Fruit fly (Drosophila melanogaster): ENCODE data around the gene CG8034.

Gene CG8034

DNA sequence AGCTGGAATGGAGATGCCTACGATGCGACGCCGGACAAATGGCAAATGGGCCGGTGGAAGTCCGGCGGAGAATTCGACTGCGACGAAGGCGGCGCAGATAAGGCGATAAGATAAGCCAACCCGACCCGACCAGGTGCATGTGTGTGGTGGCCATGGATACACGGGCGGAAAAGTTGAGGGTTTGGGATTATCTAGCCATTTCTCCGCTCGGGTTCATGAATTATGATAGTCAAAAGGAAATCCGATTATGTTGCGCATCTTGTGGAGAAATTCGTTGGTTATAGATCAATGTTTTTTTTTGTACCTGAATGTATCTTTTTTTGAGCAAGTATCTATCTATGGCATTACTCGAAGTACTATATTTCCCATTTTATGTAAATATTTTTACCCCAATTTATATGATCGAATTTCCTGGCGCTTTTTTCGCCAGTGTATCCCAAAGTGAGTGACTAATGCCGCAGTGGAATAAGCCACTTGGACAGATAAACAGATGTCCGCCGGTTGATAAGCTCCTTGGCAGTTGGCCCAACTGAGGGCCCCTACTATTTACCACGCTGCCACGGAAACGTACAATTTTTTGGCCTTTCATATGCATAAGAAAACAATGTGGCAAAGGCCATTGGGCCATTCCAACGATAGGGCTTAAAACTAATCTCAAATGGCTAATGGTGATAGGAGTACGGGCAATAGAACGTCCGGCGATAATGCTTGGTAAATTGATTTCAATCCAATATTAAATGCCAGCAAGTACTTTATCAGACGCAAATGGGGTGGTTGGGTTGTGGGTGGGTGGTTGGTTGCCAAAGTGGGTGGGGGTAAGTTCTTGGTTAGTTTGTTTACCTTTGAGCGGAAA is 50.5 kb downstream of the CG8034 start, which contains the start of gene CG7992:
CG7992 (minus strand) TSS at position 51 of the 853 bp plus-strand sequence.
- no peak for TF ChIP-seq psq (optimal IDR thresholded peaks at IDR 0.05)
- no peak for TF ChIP-seq usp (GFP tag; optimal IDR thresholded peaks at IDR 0.05)
- TF ChIP-seq pan (optimal IDR thresholded peaks at IDR 0.05), result no peak
- TF ChIP-seq EcR (GFP tag; optimal IDR thresholded peaks at IDR 0.05), result no peak
- TF ChIP-seq Dll (optimal IDR thresholded peaks at IDR 0.05), result no peak
- TF ChIP-seq CG8478 (optimal IDR thresholded peaks at IDR 0.05), result no peak

DNA sequence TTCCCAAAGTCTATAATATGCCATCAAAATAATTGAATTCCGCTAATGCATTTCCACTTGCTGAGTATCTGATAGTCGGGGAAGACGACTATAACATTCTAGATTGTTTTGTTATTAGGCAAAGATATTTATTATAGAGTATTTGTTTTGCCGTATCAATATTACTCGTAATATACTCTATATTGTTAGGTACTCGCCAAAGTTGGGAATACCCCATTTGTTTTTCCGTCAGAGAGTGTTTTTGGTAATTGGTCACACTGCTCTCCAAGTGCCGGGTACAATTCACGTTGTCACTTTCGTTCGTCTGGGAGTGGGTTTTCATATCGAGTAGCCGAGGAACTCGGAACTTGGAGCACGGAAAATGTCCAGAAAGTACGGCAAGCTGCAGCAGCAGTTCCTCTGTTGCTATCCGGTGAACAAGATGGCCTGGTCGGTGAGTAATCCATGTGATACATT is 54.6 kb downstream of the CG8034 start, which contains the start of gene CG7889:
CG7889 (plus strand) TSS at position 253 of the 456 bp plus-strand sequence.
- TF ChIP-seq psq (optimal IDR thresholded peaks at IDR 0.05), result no peak
- TF ChIP-seq CG8478 (optimal IDR thresholded peaks at IDR 0.05), result no peak
- TF ChIP-seq pan (optimal IDR thresholded peaks at IDR 0.05), result no peak
- TF ChIP-seq EcR (GFP tag; optimal IDR thresholded peaks at IDR 0.05), result no peak
- no peak for TF ChIP-seq Dll (optimal IDR thresholded peaks at IDR 0.05)
- TF ChIP-seq usp (GFP tag; optimal IDR thresholded peaks at IDR 0.05), result no peak

DNA sequence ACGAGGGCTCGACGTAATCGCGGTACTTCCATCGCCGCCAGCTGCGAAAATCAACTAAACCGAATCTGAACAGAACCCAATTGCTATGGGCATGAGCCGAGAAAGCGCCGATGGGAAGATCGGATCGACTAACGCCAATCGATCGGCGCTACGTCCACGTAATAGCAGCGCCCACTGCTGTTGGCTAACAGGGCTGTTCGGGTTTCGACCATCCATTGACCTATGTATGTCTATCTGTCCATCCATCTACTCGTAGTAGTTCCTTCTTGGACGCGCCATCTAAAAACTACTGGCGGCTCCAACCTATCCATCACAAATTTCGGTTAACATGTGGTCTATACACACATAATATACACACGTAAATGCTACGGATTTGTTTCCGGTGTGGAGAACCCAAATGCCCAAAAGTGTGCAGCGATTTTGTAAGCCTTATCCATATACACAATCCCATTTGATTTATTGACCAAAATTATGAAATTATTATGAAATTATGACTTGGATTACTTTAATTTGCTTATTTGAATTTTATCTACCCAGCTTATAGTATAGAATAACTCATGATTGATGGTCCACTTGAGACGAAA is 56.1 kb downstream of the CG8034 start, which contains the start of gene CG14196:
CG14196 (minus strand) TSS at position 51 of the 584 bp plus-strand sequence.
- TF ChIP-seq usp (GFP tag; optimal IDR thresholded peaks at IDR 0.05), result no peak
- TF ChIP-seq psq (optimal IDR thresholded peaks at IDR 0.05), result no peak
- no peak for TF ChIP-seq EcR (GFP tag; optimal IDR thresholded peaks at IDR 0.05)
- no peak for TF ChIP-seq CG8478 (optimal IDR thresholded peaks at IDR 0.05)

DNA sequence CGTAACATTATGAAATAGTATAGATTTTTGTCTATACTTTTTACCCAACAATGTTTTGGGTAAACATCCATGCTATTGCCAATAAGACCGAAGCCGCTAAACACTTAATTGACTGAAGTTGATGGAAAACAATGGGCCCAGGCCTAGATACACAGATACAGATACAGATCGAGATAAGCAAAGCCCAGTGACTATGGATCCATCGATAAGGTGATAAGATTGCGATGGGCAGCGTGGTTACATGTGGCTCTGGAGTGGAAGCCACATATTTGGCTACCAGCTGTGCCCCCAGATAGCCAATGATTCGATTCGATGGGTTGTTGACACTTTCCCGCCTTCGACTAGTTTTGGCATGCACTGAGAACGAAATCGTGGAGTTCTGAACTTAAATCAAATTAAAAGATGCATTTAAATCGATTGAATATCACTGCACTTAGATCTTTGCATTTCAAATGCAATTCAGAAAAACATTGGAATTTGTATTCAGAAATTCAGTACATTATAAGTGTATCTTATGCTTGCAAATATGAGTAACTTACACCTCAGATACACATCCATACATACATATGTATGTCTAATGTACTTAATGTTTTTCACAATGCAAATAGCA is 57.6 kb downstream of the CG8034 start:
- no peak for TF ChIP-seq EcR (GFP tag; optimal IDR thresholded peaks at IDR 0.05)
- no peak for TF ChIP-seq psq (optimal IDR thresholded peaks at IDR 0.05)
- no peak for TF ChIP-seq pan (optimal IDR thresholded peaks at IDR 0.05)
- TF ChIP-seq usp (GFP tag; optimal IDR thresholded peaks at IDR 0.05), result no peak

DNA sequence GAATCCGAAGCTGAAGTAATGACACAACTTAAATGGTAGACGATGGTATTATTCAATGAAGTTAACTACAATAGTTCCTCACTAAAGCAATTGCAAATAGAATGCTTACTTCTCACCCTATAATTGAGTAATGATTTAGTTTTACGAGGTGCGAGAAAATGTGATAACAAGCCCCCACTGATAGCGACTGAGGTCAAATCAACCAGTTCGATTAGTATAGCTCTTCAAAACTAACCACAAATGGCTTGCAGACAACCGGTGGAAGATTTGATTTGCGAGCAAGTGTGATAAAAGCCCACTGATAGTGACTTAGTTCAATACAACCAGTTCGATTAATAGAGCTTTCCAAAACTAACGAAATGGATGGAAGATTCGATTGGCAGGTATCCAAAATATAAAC is 58.6 kb downstream of the CG8034 start:
- TF ChIP-seq pan (optimal IDR thresholded peaks at IDR 0.05), result no peak

DNA sequence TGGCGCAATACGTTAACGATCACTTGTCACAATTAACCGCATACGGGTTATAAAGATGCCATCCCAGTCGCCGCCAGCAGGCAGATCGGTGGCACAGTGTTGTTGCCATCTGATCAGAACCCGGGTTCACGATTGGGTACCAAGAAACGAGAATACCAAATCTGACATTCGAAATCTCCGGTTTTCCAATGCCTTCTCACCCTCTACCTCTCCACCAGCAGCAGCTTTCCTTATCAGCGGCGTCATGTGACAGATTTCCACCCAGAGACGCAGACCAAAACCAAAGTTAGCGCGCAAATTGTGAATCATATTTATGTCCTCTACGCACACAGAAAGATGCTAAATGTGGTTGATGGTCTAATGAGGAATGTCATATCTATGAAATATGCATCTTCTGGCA is 59.3 kb downstream of the CG8034 start:
- TF ChIP-seq CG8478 (optimal IDR thresholded peaks at IDR 0.05) (no peak), EcR (GFP tag; optimal IDR thresholded peaks at IDR 0.05) (no peak), psq (optimal IDR thresholded peaks at IDR 0.05) (no peak), Dll (optimal IDR thresholded peaks at IDR 0.05) (no peak), pan (optimal IDR thresholded peaks at IDR 0.05) (no peak), usp (GFP tag; optimal IDR thresholded peaks at IDR 0.05) (no peak)

Data from whole organism.